Worm (Caenorhabditis elegans) whole organism, L4 larva: ENCODE data around the gene idpc-2.

Source experiments
- D1046.2 ChIP-seq: fragments of 200-800 bp; sonication (Bioruptor generic); IDR thresholded peaks from 2 replicates; pipeline ENCODE4 v1.3.6; 2022; ENCODE audit warnings: missing genetic modification characterization, missing compliant biosample characterization
- F10B5.3 ChIP-seq: sonication (generic microtip); optimal IDR thresholded peaks from 2 replicates; lab custom pipeline; 2016; ENCODE audit warnings: mild to moderate bottlenecking, missing genetic modification characterization, missing compliant biosample characterization
- F26F4.8 ChIP-seq: fragments of 200-800 bp; sonication (Bioruptor generic); conservative IDR thresholded peaks from 2 replicates; pipeline ENCODE4 v1.3.6; 2022; ENCODE audit warnings: missing genetic modification characterization, missing compliant biosample characterization
- F37D6.2 ChIP-seq: sonication (generic microtip); optimal IDR thresholded peaks from 2 replicates; lab custom pipeline; 2016; ENCODE audit warnings: mild to moderate bottlenecking, missing genetic modification characterization, missing compliant biosample characterization
- F44E2.7 ChIP-seq: fragments of 200-800 bp; sonication (Bioruptor generic); IDR thresholded peaks from 2 replicates; pipeline ENCODE4 v2.1.2; 2022; ENCODE audit warnings: missing genetic modification characterization, missing compliant biosample characterization
- F49E8.2 ChIP-seq: sonication (generic microtip); optimal IDR thresholded peaks from 2 replicates; lab custom pipeline; 2016; ENCODE audit warnings: missing compliant biosample characterization, mild to moderate bottlenecking, missing genetic modification characterization, borderline replicate concordance
- R02D3.7 ChIP-seq: fragments of 150-350 bp; sonication (generic microtip); optimal IDR thresholded peaks from 3 replicates; lab custom pipeline; 2014; ENCODE audit warnings: missing biosample characterization, missing genetic modification characterization
- T20F7.1 ChIP-seq: fragments of 200-800 bp; sonication (Bioruptor generic); optimal IDR thresholded peaks from 2 replicates; lab custom pipeline; 2018; ENCODE audit warnings: mild to moderate bottlenecking, missing genetic modification characterization, missing compliant biosample characterization
- Y105C5A.15 ChIP-seq: fragments of 200-800 bp; sonication (Bioruptor generic); IDR thresholded peaks from 2 replicates; pipeline ENCODE4 v1.3.6; 2022; ENCODE audit warnings: missing genetic modification characterization, missing compliant biosample characterization
- Y48G9A.11 ChIP-seq: fragments of 200-800 bp; sonication (Bioruptor generic); IDR thresholded peaks from 2 replicates; pipeline ENCODE4 v1.3.6; 2022; ENCODE audit warnings: missing genetic modification reagents, missing genetic modification characterization, missing compliant biosample characterization
- Y75B8A.6 ChIP-seq: fragments of 200-800 bp; sonication (Bioruptor generic); IDR thresholded peaks from 2 replicates; pipeline ENCODE4 v1.3.6; 2022; ENCODE audit warnings: missing genetic modification reagents, missing genetic modification characterization, missing compliant biosample characterization
- aha-1 ChIP-seq: fragments of 150-350 bp; peaks from one replicate; lab custom pipeline; 2014; ENCODE audit warnings: missing biosample characterization, missing genetic modification characterization
- aly-2 ChIP-seq: sonication (generic microtip); optimal IDR thresholded peaks from 2 replicates; lab custom pipeline; 2018; ENCODE audit warnings: missing biosample characterization, missing genetic modification characterization
- arid-1 ChIP-seq: fragments of 200-800 bp; sonication (Bioruptor generic); conservative IDR thresholded peaks from 2 replicates; pipeline ENCODE4 v1.3.6; 2022; ENCODE audit warnings: missing genetic modification reagents, missing genetic modification characterization, missing compliant biosample characterization
- ceh-62 ChIP-seq: sonication (generic microtip); optimal IDR thresholded peaks from 2 replicates; lab custom pipeline; 2017; ENCODE audit warnings: missing biosample characterization, missing genetic modification characterization
- ces-1 ChIP-seq: fragments of 150-350 bp; sonication (generic microtip); optimal IDR thresholded peaks from 4 replicates; lab custom pipeline; 2014; ENCODE audit warnings: missing biosample characterization, missing genetic modification reagents, missing genetic modification characterization
- cey-2 ChIP-seq: sonication (generic microtip); optimal IDR thresholded peaks from 3 replicates; lab custom pipeline; 2017; ENCODE audit warnings: missing genetic modification characterization, mild to moderate bottlenecking, missing compliant biosample characterization, antibody characterized with exemption, borderline replicate concordance; ENCODE audit not compliant: insufficient read depth
- daf-19 ChIP-seq: fragments of 200-800 bp; sonication (Bioruptor generic); conservative IDR thresholded peaks from 2 replicates; pipeline ENCODE4 v1.3.6; 2022; ENCODE audit warnings: missing genetic modification characterization, missing compliant biosample characterization
- dmd-8 ChIP-seq: fragments of 200-800 bp; sonication (Bioruptor generic); IDR thresholded peaks from 2 replicates; pipeline ENCODE4 v1.3.6; 2022; ENCODE audit warnings: missing genetic modification characterization, missing compliant biosample characterization
- dve-1 ChIP-seq: sonication (generic microtip); optimal IDR thresholded peaks from 2 replicates; lab custom pipeline; 2017; ENCODE audit warnings: antibody characterized with exemption, mild to moderate bottlenecking, missing genetic modification characterization, missing compliant biosample characterization; ENCODE audit not compliant: insufficient read depth
- fkh-10 ChIP-seq: fragments of 150-350 bp; optimal IDR thresholded peaks from 2 replicates; lab custom pipeline; 2014; ENCODE audit warnings: missing biosample characterization, missing genetic modification reagents, missing genetic modification characterization
- hif-1 ChIP-seq, 2 experiments: sonication (generic microtip); optimal IDR thresholded peaks; 2 replicates each; lab custom pipeline; 2016 to 2017; ENCODE audit warnings: missing compliant biosample characterization in 2 of 2, missing genetic modification characterization in 2 of 2, missing genetic modification reagents in 2 of 2, missing genotype in 2 of 2, mild to moderate bottlenecking in 1 of 2
- hlh-11 ChIP-seq: fragments of 200-800 bp; sonication (Bioruptor generic); optimal IDR thresholded peaks from 2 replicates; lab custom pipeline; 2018; ENCODE audit warnings: mild to moderate bottlenecking, missing genetic modification characterization, missing compliant biosample characterization
- hlh-30 ChIP-seq: sonication (generic microtip); optimal IDR thresholded peaks from 2 replicates; lab custom pipeline; 2017; ENCODE audit warnings: antibody characterized with exemption, mild to moderate bottlenecking, missing genetic modification characterization, missing compliant biosample characterization; ENCODE audit not compliant: insufficient read depth
- hmg-1.1 ChIP-seq: fragments of 200-800 bp; sonication (Bioruptor generic); IDR thresholded peaks from 2 replicates; pipeline ENCODE4 v1.3.6; 2022; ENCODE audit warnings: missing genetic modification reagents, missing genetic modification characterization, missing compliant biosample characterization
- jun-1 ChIP-seq: fragments of 150-350 bp; optimal IDR thresholded peaks from 2 replicates; lab custom pipeline; 2014; ENCODE audit warnings: missing biosample characterization, missing genetic modification reagents, missing genetic modification characterization
- lim-7 ChIP-seq: fragments of 200-800 bp; sonication (Bioruptor generic); IDR thresholded peaks from 2 replicates; pipeline ENCODE4 v1.3.6; 2022; ENCODE audit warnings: missing genetic modification characterization, missing compliant biosample characterization
- lin-1 ChIP-seq: fragments of 200-800 bp; sonication (Bioruptor generic); IDR thresholded peaks from 2 replicates; pipeline ENCODE4 v1.3.6; 2022; ENCODE audit warnings: missing genetic modification reagents, missing genetic modification characterization, missing compliant biosample characterization
- lin-15B ChIP-seq: fragments of 150-350 bp; sonication (generic microtip); optimal IDR thresholded peaks from 3 replicates; lab custom pipeline; 2014; ENCODE audit warnings: missing biosample characterization, missing genetic modification characterization
- lin-29 ChIP-seq: fragments of 200-800 bp; sonication (Bioruptor generic); IDR thresholded peaks from 2 replicates; pipeline ENCODE4 v1.3.6; 2022; ENCODE audit warnings: missing genetic modification reagents, missing genetic modification characterization, missing compliant biosample characterization
- lin-38 ChIP-seq: fragments of 200-800 bp; sonication (Bioruptor generic); IDR thresholded peaks from 2 replicates; pipeline ENCODE4 v1.3.6; 2022; ENCODE audit warnings: missing genetic modification reagents, missing genetic modification characterization, missing compliant biosample characterization
- lin-39 ChIP-seq: fragments of 150-350 bp; optimal IDR thresholded peaks from 2 replicates; lab custom pipeline; 2014; ENCODE audit warnings: missing biosample characterization, missing genetic modification reagents, missing genetic modification characterization
- madf-5 ChIP-seq, 2 experiments: fragments of 200-800 bp; sonication (Bioruptor generic); IDR thresholded peaks; 2 replicates each; pipeline ENCODE4 v1.3.6; 2022; ENCODE audit warnings: missing compliant biosample characterization in 2 of 2, missing genetic modification characterization in 2 of 2
- mdl-1 ChIP-seq, 2 experiments: fragments of 150-350 bp in 1 of 2; sonication (generic microtip) in 1 of 2; optimal IDR thresholded peaks; 2 replicates each; lab custom pipeline; 2014 to 2017; ENCODE audit warnings: missing biosample characterization in 2 of 2, missing genetic modification characterization in 2 of 2
- nhr-102 ChIP-seq: sonication (generic microtip); optimal IDR thresholded peaks from 2 replicates; lab custom pipeline; 2016; ENCODE audit warnings: mild to moderate bottlenecking, missing genetic modification characterization, moderate library complexity, missing compliant biosample characterization
- nhr-237 ChIP-seq: sonication (generic microtip); optimal IDR thresholded peaks from 2 replicates; lab custom pipeline; 2017; ENCODE audit warnings: missing biosample characterization, missing genetic modification characterization
- nhr-42 ChIP-seq: fragments of 200-800 bp; sonication (Bioruptor generic); IDR thresholded peaks from 2 replicates; pipeline ENCODE4 v1.3.6; 2022; ENCODE audit warnings: missing genetic modification characterization, missing compliant biosample characterization
- nhr-48 ChIP-seq: sonication (generic microtip); optimal IDR thresholded peaks from 2 replicates; lab custom pipeline; 2016; ENCODE audit warnings: mild to moderate bottlenecking, missing genetic modification characterization, missing compliant biosample characterization
- nhr-6 ChIP-seq: fragments of 150-350 bp; optimal IDR thresholded peaks from 2 replicates; lab custom pipeline; 2014; ENCODE audit warnings: missing biosample characterization, missing genetic modification characterization
- nhr-76 ChIP-seq: fragments of 150-350 bp; optimal IDR thresholded peaks from 2 replicates; lab custom pipeline; 2014; ENCODE audit warnings: missing biosample characterization, missing genetic modification characterization
- nhr-77 ChIP-seq: fragments of 150-350 bp; optimal IDR thresholded peaks from 2 replicates; lab custom pipeline; 2014; ENCODE audit warnings: missing biosample characterization, missing genetic modification characterization
- pha-4 ChIP-seq, 2 experiments: fragments of 150-350 bp in 1 of 2; fragments of 200-800 bp in 1 of 2; sonication (Bioruptor generic) in 1 of 2; IDR thresholded peaks in 1 of 2; optimal IDR thresholded peaks in 1 of 2; 2 replicates each; pipeline versions ENCODE4 v1.3.6 to Lab custom; 2014 to 2022; ENCODE audit warnings: missing genetic modification characterization in 2 of 2, missing genetic modification reagents in 2 of 2, missing biosample characterization in 1 of 2, missing compliant biosample characterization in 1 of 2
- php-3 ChIP-seq: fragments of 200-800 bp; sonication (Bioruptor generic); IDR thresholded peaks from 2 replicates; pipeline ENCODE4 v1.3.6; 2022; ENCODE audit warnings: missing genetic modification reagents, missing genetic modification characterization, missing compliant biosample characterization
- rbr-2 ChIP-seq: sonication (generic microtip); optimal IDR thresholded peaks from 2 replicates; lab custom pipeline; 2016; ENCODE audit warnings: missing genotype, missing genetic modification characterization, missing compliant biosample characterization
- skn-1 ChIP-seq: fragments of 150-350 bp; optimal IDR thresholded peaks from 2 replicates; lab custom pipeline; 2014; ENCODE audit warnings: missing biosample characterization, missing genetic modification characterization
- spr-3 ChIP-seq: fragments of 200-800 bp; sonication (Bioruptor generic); optimal IDR thresholded peaks from 2 replicates; lab custom pipeline; 2018; ENCODE audit warnings: mild to moderate bottlenecking, missing genetic modification characterization, missing compliant biosample characterization
- unc-39 ChIP-seq: sonication (generic microtip); optimal IDR thresholded peaks from 2 replicates; lab custom pipeline; 2017; ENCODE audit warnings: missing biosample characterization, missing genetic modification characterization
- unc-62 ChIP-seq, 3 experiments: fragments of 150-350 bp in 1 of 3; sonication (generic microtip); optimal IDR thresholded peaks in 2 of 3; peaks in 1 of 3; 1 replicate in 1 of 3; 2 replicates in 2 of 3; lab custom pipeline; 2014 to 2017; ENCODE audit warnings: missing biosample characterization in 3 of 3, missing genetic modification characterization in 3 of 3, missing genetic modification reagents in 3 of 3, missing genotype in 1 of 3
- zag-1 ChIP-seq: fragments of 150-350 bp; optimal IDR thresholded peaks from 2 replicates; lab custom pipeline; 2014; ENCODE audit warnings: missing biosample characterization, missing genetic modification characterization
- zfp-3 ChIP-seq: fragments of 200-800 bp; sonication (Bioruptor generic); conservative IDR thresholded peaks from 2 replicates; pipeline ENCODE4 v1.3.6; 2022; ENCODE audit warnings: missing genetic modification reagents, missing genetic modification characterization, missing compliant biosample characterization
- ztf-7 ChIP-seq: fragments of 150-350 bp; optimal IDR thresholded peaks from 2 replicates; lab custom pipeline; 2014; ENCODE audit warnings: missing biosample characterization, missing genetic modification characterization

The idpc-2 gene

DNA sequence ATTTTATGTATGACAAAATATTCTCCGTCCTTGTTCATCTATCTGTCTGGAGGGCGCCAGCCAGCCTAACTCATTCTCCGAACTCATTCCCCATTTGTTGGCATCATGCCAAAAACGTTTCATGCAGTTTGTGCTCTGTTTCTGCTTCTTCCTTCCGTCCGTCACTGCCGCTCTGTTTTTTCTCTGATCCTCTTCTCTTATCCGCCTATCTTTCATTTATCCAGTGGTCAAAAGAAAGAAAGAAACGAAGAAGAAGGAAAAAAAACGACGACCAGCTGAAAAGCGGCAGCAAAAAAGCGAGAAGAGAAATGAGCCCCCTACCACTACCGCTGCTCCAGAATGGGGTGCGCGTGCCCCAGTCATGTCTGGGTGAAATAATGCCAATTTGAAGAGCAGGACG lies 41.9 kb upstream of the idpc-2 start (continued):
- no peak for TF ChIP-seq zfp-3 (GFP tag; lab: Robert Waterston, UW)
- TF ChIP-seq lin-29, result no peak
- no peak for TF ChIP-seq D1046.2 (GFP tag; lab: Robert Waterston, UW)
- no peak for TF ChIP-seq ces-1 (GFP tag; lab: Kevin White, UChicago)
- peak; percentile 46; the same call in 1 of the 2 replicates for TF ChIP-seq hmg-1.1 (GFP tag; lab: Robert Waterston, UW)
- no peak for TF ChIP-seq arid-1 (GFP tag; lab: Robert Waterston, UW)
- peak in 1 of 2 experiments; percentile 4 for TF ChIP-seq hif-1 (tag; optimal IDR thresholded peaks at IDR 0.05; lab: Kevin White, UChicago)
- TF ChIP-seq unc-39 (tag; lab: Kevin White, UChicago), result no peak
- no peak for TF ChIP-seq cey-2 (tag; lab: Kevin White, UChicago)
- no peak for TF ChIP-seq lin-1 (GFP tag; lab: Robert Waterston, UW)
- TF ChIP-seq spr-3 (GFP tag; lab: Kevin White, UChicago), result no peak
- no peak for TF ChIP-seq dve-1 (tag; lab: Kevin White, UChicago)
- no peak for TF ChIP-seq fkh-10
- TF ChIP-seq nhr-6 (tag; lab: Kevin White, UChicago), result no peak
- TF ChIP-seq nhr-76 (tag; lab: Kevin White, UChicago), result no peak
- no peak for TF ChIP-seq lim-7
- no peak for TF ChIP-seq php-3 (GFP tag; lab: Robert Waterston, UW)
- TF ChIP-seq rbr-2 (tag; lab: Kevin White, UChicago), result peak; percentile 8
- TF ChIP-seq F26F4.8 (GFP tag; lab: Robert Waterston, UW), result no peak
- TF ChIP-seq nhr-237 (tag; lab: Kevin White, UChicago), result no peak
- TF ChIP-seq lin-15B (tag; lab: Kevin White, UChicago), result no peak
- TF ChIP-seq T20F7.1 (GFP tag; lab: Kevin White, UChicago), result no peak
- no peak for TF ChIP-seq ceh-62 (tag; lab: Kevin White, UChicago)
- no peak for TF ChIP-seq aha-1 (tag; lab: Kevin White, UChicago)
- TF ChIP-seq madf-5 (GFP tag; IDR thresholded peaks at IDR 0.05; lab: Robert Waterston, UW), result no peak
- TF ChIP-seq lin-39, result no peak
- TF ChIP-seq F37D6.2 (tag; lab: Kevin White, UChicago), result no peak
- no peak for TF ChIP-seq aly-2
- no peak for TF ChIP-seq pha-4 (GFP tag; IDR thresholded peaks at IDR 0.05; lab: Robert Waterston, UW)
- TF ChIP-seq pha-4 (tag; optimal IDR thresholded peaks at IDR 0.05; lab: Kevin White, UChicago), result no peak
- TF ChIP-seq skn-1 (tag; lab: Kevin White, UChicago), result no peak
- no peak for TF ChIP-seq F49E8.2 (tag; lab: Kevin White, UChicago)
- peak in 1 of 2 experiments; percentile 54 for TF ChIP-seq mdl-1 (tag; optimal IDR thresholded peaks at IDR 0.05; lab: Kevin White, UChicago)
- TF ChIP-seq F10B5.3 (tag; lab: Kevin White, UChicago), result no peak
- TF ChIP-seq hlh-11 (tag; lab: Kevin White, UChicago), result peak; percentile 45
- no peak for TF ChIP-seq R02D3.7 (tag; lab: Kevin White, UChicago)
- no peak for TF ChIP-seq lin-38
- no peak for TF ChIP-seq jun-1 (tag; lab: Kevin White, UChicago)
- no peak for TF ChIP-seq nhr-77 (tag; lab: Kevin White, UChicago)
- peak in 1 of 2 experiments; percentile 96 for TF ChIP-seq unc-62 (GFP tag; optimal IDR thresholded peaks at IDR 0.05 in 1 of 2; lab: Kevin White, UChicago)
- no peak for TF ChIP-seq unc-62 (tag; optimal IDR thresholded peaks at IDR 0.05; lab: Kevin White, UChicago)
- TF ChIP-seq hlh-30, result peak; percentile 62
- TF ChIP-seq zag-1 (tag; lab: Kevin White, UChicago), result no peak
- no peak for TF ChIP-seq dmd-8 (GFP tag; lab: Robert Waterston, UW)
- no peak for TF ChIP-seq F44E2.7
- TF ChIP-seq nhr-48 (tag; lab: Kevin White, UChicago), result peak; percentile 10
- TF ChIP-seq nhr-102 (tag; lab: Kevin White, UChicago), result no peak
- TF ChIP-seq Y75B8A.6, result no peak
- no peak for TF ChIP-seq Y48G9A.11 (GFP tag; lab: Robert Waterston, UW)
- no peak for TF ChIP-seq nhr-42 (GFP tag; lab: Robert Waterston, UW)
- TF ChIP-seq Y105C5A.15, result no peak
- no peak for TF ChIP-seq daf-19 (GFP tag; lab: Robert Waterston, UW)
- no peak for TF ChIP-seq ztf-7 (tag; lab: Kevin White, UChicago)
